Worm (Caenorhabditis elegans) whole organism, early embryonic: ENCODE measurements around the gene Y76A2B.4.

ENCODE experiments used
- B0310.2 ChIP-seq: sonication (generic microtip); optimal IDR thresholded peaks from 2 replicates; lab custom pipeline; 2016; ENCODE audit warnings: mild to moderate bottlenecking, missing genetic modification characterization, missing compliant biosample characterization
- ama-1 ChIP-seq: fragments of 150-350 bp; optimal IDR thresholded peaks from 2 replicates; lab custom pipeline; 2014
- ceh-36 ChIP-seq: sonication (generic microtip); optimal IDR thresholded peaks from 2 replicates; lab custom pipeline; 2016; ENCODE audit warnings: missing genetic modification characterization, inconsistent platforms, missing compliant biosample characterization
- flt-1 ChIP-seq: fragments of 200-800 bp; sonication (Bioruptor generic); IDR thresholded peaks from 2 replicates; pipeline ENCODE4 v1.3.6; 2022; ENCODE audit warnings: missing genetic modification characterization, missing compliant biosample characterization
- hmbx-1 ChIP-seq: sonication (generic microtip); optimal IDR thresholded peaks from 2 replicates; lab custom pipeline; 2016; ENCODE audit warnings: mild to moderate bottlenecking, missing genetic modification characterization, missing compliant biosample characterization
- hmg-4 ChIP-seq: fragments of 200-800 bp; sonication (Bioruptor generic); optimal IDR thresholded peaks from 2 replicates; lab custom pipeline; 2018; ENCODE audit warnings: mild to moderate bottlenecking, missing genetic modification characterization, missing compliant biosample characterization
- sea-1 ChIP-seq: fragments of 200-800 bp; sonication (Bioruptor generic); conservative IDR thresholded peaks from 2 replicates; pipeline ENCODE4 v1.3.6; 2022; ENCODE audit warnings: missing genetic modification characterization, missing compliant biosample characterization
- tra-4 ChIP-seq: sonication (generic microtip); optimal IDR thresholded peaks from 2 replicates; lab custom pipeline; 2017; ENCODE audit warnings: missing genetic modification characterization, missing compliant biosample characterization

DNA sequence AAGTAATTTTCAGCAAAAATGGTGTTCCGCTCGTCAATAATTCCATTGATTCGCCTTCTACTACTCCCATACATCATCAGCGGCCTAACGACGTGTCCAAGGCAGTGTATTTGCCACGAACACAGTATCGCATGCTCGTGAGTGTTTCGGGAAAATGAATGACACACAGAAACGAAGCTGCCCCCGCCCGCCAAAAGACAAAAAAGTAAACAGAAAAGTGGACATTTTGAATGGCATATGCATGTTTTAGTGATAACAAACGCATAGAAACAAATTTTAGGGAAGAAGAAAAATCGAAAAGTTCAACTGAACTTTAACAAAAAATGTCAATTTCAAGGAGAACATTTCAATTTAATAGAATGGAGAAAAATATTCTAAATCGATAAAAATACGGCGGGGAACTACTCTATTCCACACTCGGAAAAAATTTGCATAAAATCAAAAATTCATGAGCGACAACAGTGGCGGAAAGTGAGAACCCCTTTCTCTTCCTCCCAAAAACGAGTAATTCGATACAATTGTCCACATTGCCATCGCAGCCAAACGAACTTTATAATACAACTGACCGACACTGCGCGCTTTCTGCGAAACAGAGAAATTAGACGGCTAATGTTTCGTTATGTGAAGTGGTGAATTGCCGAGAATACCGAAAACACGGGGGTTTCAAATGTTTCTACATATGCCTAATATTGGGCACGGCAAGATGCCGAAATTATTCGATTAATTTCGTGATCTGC lies 17.9 kb downstream of the Y76A2B.4 start:
- TF ChIP-seq B0310.2 (tag; lab: Kevin White, UChicago), result no peak
- no peak for TF ChIP-seq hmbx-1
- no peak for TF ChIP-seq tra-4
- no peak for TF ChIP-seq ama-1
- TF ChIP-seq flt-1 (GFP tag; lab: Robert Waterston, UW), result no peak
- no peak for TF ChIP-seq sea-1 (GFP tag; lab: Robert Waterston, UW)
- TF ChIP-seq ceh-36, result no peak
- TF ChIP-seq hmg-4 (GFP tag; lab: Kevin White, UChicago), result no peak
